Worm (Caenorhabditis elegans) whole organism, L1 larva: ENCODE data around the gene T11G6.3.

Source experiments
- F16B12.6 ChIP-seq: fragments of 150-350 bp; optimal IDR thresholded peaks from 2 replicates; lab custom pipeline; 2014; ENCODE audit warnings: missing biosample characterization, missing genetic modification characterization
- aha-1 ChIP-seq: fragments of 150-350 bp; optimal IDR thresholded peaks from 2 replicates; lab custom pipeline; 2014; ENCODE audit warnings: missing biosample characterization, missing genetic modification characterization
- alr-1 ChIP-seq: fragments of 200-800 bp; sonication (Bioruptor generic); optimal IDR thresholded peaks from 2 replicates; lab custom pipeline; 2018; ENCODE audit warnings: borderline replicate concordance, mild to moderate bottlenecking, missing genetic modification characterization, missing compliant biosample characterization
- aly-2 ChIP-seq: fragments of 150-350 bp; optimal IDR thresholded peaks from 2 replicates; lab custom pipeline; 2014; ENCODE audit warnings: missing biosample characterization, missing genetic modification characterization
- blmp-1 ChIP-seq: fragments of 150-350 bp; optimal IDR thresholded peaks from 2 replicates; lab custom pipeline; 2014; ENCODE audit warnings: missing biosample characterization, missing genetic modification characterization
- ceh-82 ChIP-seq, 3 experiments: fragments of 150-350 bp in 1 of 3; sonication (generic microtip) in 2 of 3; optimal IDR thresholded peaks; 2 replicates each; lab custom pipeline; 2014 to 2017; ENCODE audit warnings: missing biosample characterization in 3 of 3, missing genetic modification characterization in 3 of 3
- ceh-90 ChIP-seq: sonication (generic microtip); optimal IDR thresholded peaks from 2 replicates; lab custom pipeline; 2016; ENCODE audit warnings: missing genetic modification characterization, missing compliant biosample characterization
- dpl-1 ChIP-seq, 3 experiments: fragments of 150-350 bp in 2 of 3; sonication (generic microtip) in 1 of 3; optimal IDR thresholded peaks; 2 replicates each; lab custom pipeline; 2014 to 2017; ENCODE audit warnings: missing biosample characterization in 3 of 3, missing genetic modification characterization in 3 of 3, missing genetic modification reagents in 3 of 3
- dsc-1 ChIP-seq: sonication (generic microtip); optimal IDR thresholded peaks from 2 replicates; lab custom pipeline; 2016; ENCODE audit warnings: mild to moderate bottlenecking, missing genetic modification characterization, missing compliant biosample characterization
- efl-3 ChIP-seq: fragments of 200-800 bp; sonication (Bioruptor generic); optimal IDR thresholded peaks from 2 replicates; lab custom pipeline; 2018; ENCODE audit warnings: mild to moderate bottlenecking, missing genetic modification characterization, missing compliant biosample characterization
- egl-27 ChIP-seq, 2 experiments: fragments of 150-350 bp in 1 of 2; sonication (generic microtip); optimal IDR thresholded peaks; 3 replicates each; lab custom pipeline; 2017 to 2018; ENCODE audit warnings: missing biosample characterization in 2 of 2, missing genetic modification characterization in 2 of 2, missing genetic modification reagents in 2 of 2
- fkh-8 ChIP-seq: sonication (generic microtip); optimal IDR thresholded peaks from 2 replicates; lab custom pipeline; 2016; ENCODE audit warnings: mild to moderate bottlenecking, missing genetic modification characterization, missing compliant biosample characterization
- hlh-17 ChIP-seq: fragments of 200-800 bp; sonication (Bioruptor generic); optimal IDR thresholded peaks from 2 replicates; lab custom pipeline; 2018; ENCODE audit warnings: missing genetic modification characterization, mild to moderate bottlenecking, missing compliant biosample characterization, moderate library complexity, borderline replicate concordance
- hpl-2 ChIP-seq: fragments of 150-350 bp; optimal IDR thresholded peaks from 2 replicates; lab custom pipeline; 2014; ENCODE audit warnings: missing biosample characterization, missing genetic modification reagents, missing genetic modification characterization
- irx-1 ChIP-seq: sonication (generic microtip); optimal IDR thresholded peaks from 2 replicates; lab custom pipeline; 2016; ENCODE audit warnings: missing genetic modification characterization, missing compliant biosample characterization
- isw-1 ChIP-seq: fragments of 200-800 bp; sonication (Bioruptor generic); IDR thresholded peaks from 2 replicates; pipeline ENCODE4 v1.3.6; 2022; ENCODE audit warnings: missing genetic modification characterization, missing compliant biosample characterization
- lin-13 ChIP-seq: fragments of 150-350 bp; optimal IDR thresholded peaks from 2 replicates; lab custom pipeline; 2014; ENCODE audit warnings: missing biosample characterization, missing genetic modification reagents, missing genetic modification characterization
- lin-35 ChIP-seq, 2 experiments: fragments of 150-350 bp; optimal IDR thresholded peaks; 2 replicates each; lab custom pipeline; 2014; ENCODE audit warnings: missing biosample characterization in 2 of 2, missing genetic modification characterization in 2 of 2, missing genetic modification reagents in 2 of 2
- lin-39 ChIP-seq: fragments of 150-350 bp; optimal IDR thresholded peaks from 2 replicates; lab custom pipeline; 2014; ENCODE audit warnings: missing biosample characterization, missing genetic modification reagents, missing genetic modification characterization
- lir-3 ChIP-seq: sonication (generic microtip); optimal IDR thresholded peaks from 2 replicates; lab custom pipeline; 2016; ENCODE audit warnings: mild to moderate bottlenecking, missing genetic modification characterization, moderate library complexity, missing compliant biosample characterization; ENCODE audit not compliant: poor library complexity
- nhr-19 ChIP-seq: fragments of 200-800 bp; sonication (Bioruptor generic); conservative IDR thresholded peaks from 2 replicates; pipeline ENCODE4 v1.3.6; 2022; ENCODE audit warnings: missing genetic modification characterization, missing compliant biosample characterization
- nhr-20 ChIP-seq: sonication (generic microtip); optimal IDR thresholded peaks from 2 replicates; lab custom pipeline; 2016; ENCODE audit warnings: mild to moderate bottlenecking, missing genetic modification characterization, missing compliant biosample characterization
- nhr-76 ChIP-seq: sonication (generic microtip); optimal IDR thresholded peaks from 2 replicates; lab custom pipeline; 2017; ENCODE audit warnings: missing biosample characterization, missing genetic modification characterization
- nhr-77 ChIP-seq: fragments of 150-350 bp; optimal IDR thresholded peaks from 2 replicates; lab custom pipeline; 2014; ENCODE audit warnings: missing biosample characterization, missing genetic modification characterization
- nhr-85 ChIP-seq: sonication (generic microtip); peaks from one replicate; lab custom pipeline; 2016; ENCODE audit warnings: missing genetic modification characterization, inconsistent platforms, missing compliant biosample characterization
- nhr-90 ChIP-seq: sonication (generic microtip); optimal IDR thresholded peaks from 2 replicates; lab custom pipeline; 2016; ENCODE audit warnings: mild to moderate bottlenecking, missing genetic modification characterization, missing compliant biosample characterization; ENCODE audit not compliant: poor library complexity
- rnt-1 ChIP-seq: sonication (generic microtip); optimal IDR thresholded peaks from 2 replicates; lab custom pipeline; 2016; ENCODE audit warnings: mild to moderate bottlenecking, missing genetic modification characterization, moderate library complexity, missing compliant biosample characterization
- snpc-4 ChIP-seq: fragments of 150-350 bp; optimal IDR thresholded peaks from 2 replicates; lab custom pipeline; 2014; ENCODE audit warnings: missing biosample characterization, missing genetic modification characterization
- snu-23 ChIP-seq: sonication (generic microtip); optimal IDR thresholded peaks from 2 replicates; lab custom pipeline; 2016; ENCODE audit warnings: missing genetic modification characterization, missing compliant biosample characterization
- sox-4 ChIP-seq: sonication (generic microtip); optimal IDR thresholded peaks from 2 replicates; lab custom pipeline; 2016; ENCODE audit warnings: missing genetic modification characterization, missing compliant biosample characterization
- tlp-1 ChIP-seq: fragments of 150-350 bp; optimal IDR thresholded peaks from 2 replicates; lab custom pipeline; 2014; ENCODE audit warnings: missing biosample characterization, missing genetic modification characterization
- unc-130 ChIP-seq: fragments of 150-350 bp; optimal IDR thresholded peaks from 2 replicates; lab custom pipeline; 2017; ENCODE audit warnings: missing biosample characterization, missing genetic modification characterization, inconsistent platforms
- unc-62 ChIP-seq: fragments of 150-350 bp; optimal IDR thresholded peaks from 2 replicates; lab custom pipeline; 2014; ENCODE audit warnings: missing biosample characterization, missing genetic modification reagents, missing genetic modification characterization
- vab-15 ChIP-seq: sonication (generic microtip); optimal IDR thresholded peaks from 2 replicates; lab custom pipeline; 2017; ENCODE audit warnings: missing genotype, mild to moderate bottlenecking, missing genetic modification characterization, missing compliant biosample characterization
- ztf-11 ChIP-seq, 2 experiments: sonication (generic microtip); optimal IDR thresholded peaks; 2 replicates each; lab custom pipeline; 2016 to 2017; ENCODE audit warnings: missing genetic modification characterization in 2 of 2, missing biosample characterization in 1 of 2, missing compliant biosample characterization in 1 of 2
- ztf-4 ChIP-seq: fragments of 150-350 bp; optimal IDR thresholded peaks from 2 replicates; lab custom pipeline; 2014; ENCODE audit warnings: missing biosample characterization, missing genetic modification characterization

Gene T11G6.3

DNA sequence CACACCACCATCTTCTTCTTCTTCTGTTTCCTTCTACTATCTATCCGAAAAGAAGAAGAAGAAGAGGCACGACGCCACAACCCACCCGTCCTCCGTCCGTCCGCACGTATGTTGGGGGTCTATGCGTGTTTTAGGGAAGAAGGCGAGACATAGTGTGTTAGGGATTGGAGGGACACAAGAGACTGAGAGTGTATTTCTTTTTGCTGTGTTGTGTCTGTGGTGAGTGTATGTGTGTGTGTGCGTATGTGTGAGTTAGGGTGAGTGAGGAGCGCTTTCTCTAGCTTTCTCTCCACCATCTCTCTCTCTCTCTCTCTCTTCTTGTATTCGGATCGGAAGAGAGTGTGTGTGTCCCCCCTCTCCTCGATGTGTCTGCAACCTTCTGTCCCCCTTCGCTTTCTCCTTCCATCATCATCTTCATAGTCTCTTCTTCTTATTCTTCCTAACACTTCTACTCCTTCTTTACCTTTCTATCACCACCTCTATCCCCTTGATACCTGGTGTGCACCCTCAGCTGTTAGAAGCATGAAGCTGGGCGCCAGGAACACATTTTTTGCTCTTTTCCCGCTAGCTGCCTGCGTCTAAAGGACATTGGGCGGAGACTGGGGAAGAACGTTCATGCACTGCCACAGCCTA, 33.2 kb downstream of the T11G6.3 start (continued):
- TF ChIP-seq F16B12.6 (tag; lab: Kevin White, UChicago) (peak; percentile 25), aly-2 (tag; lab: Kevin White, UChicago) (peak; percentile 12), egl-27 (tag; optimal IDR thresholded peaks at IDR 0.05; lab: Kevin White, UChicago) (peak; percentile 24 to 53), efl-3 (GFP tag; lab: Kevin White, UChicago) (no peak), hlh-17 (GFP tag; lab: Kevin White, UChicago) (no peak), nhr-76 (no peak), aha-1 (peak; percentile 32), lin-39 (tag; lab: Kevin White, UChicago) (no peak), lir-3 (peak; percentile 68), ztf-4 (tag; lab: Kevin White, UChicago) (peak; percentile 83), dpl-1 (GFP tag; optimal IDR thresholded peaks at IDR 0.05; lab: Kevin White, UChicago) (peak; percentile 39 to 55 (median 44)), nhr-85 (tag; lab: Kevin White, UChicago) (peak; percentile 92), tlp-1 (no peak), nhr-19 (GFP tag; lab: Robert Waterston, UW) (peak; percentile 70), vab-15 (tag; lab: Kevin White, UChicago) (no peak), ztf-11 (tag; optimal IDR thresholded peaks at IDR 0.05; lab: Kevin White, UChicago) (peak in 1 of 2 experiments; percentile 32), nhr-77 (tag; lab: Kevin White, UChicago) (peak; percentile 88), nhr-20 (tag; lab: Kevin White, UChicago) (peak; percentile 89), hpl-2 (GFP tag; lab: Kevin White, UChicago) (no peak), isw-1 (GFP tag; lab: Robert Waterston, UW) (peak; percentile 39), unc-62 (GFP tag; lab: Kevin White, UChicago) (no peak), nhr-90 (peak; percentile 67), dsc-1 (tag; lab: Kevin White, UChicago) (peak; percentile 16), irx-1 (tag; lab: Kevin White, UChicago) (peak; percentile 64), sox-4 (tag; lab: Kevin White, UChicago) (no peak), snpc-4 (tag; lab: Kevin White, UChicago) (peak; percentile 52), lin-13 (GFP tag; lab: Kevin White, UChicago) (peak; percentile 83), ceh-82 (tag; optimal IDR thresholded peaks at IDR 0.05; lab: Kevin White, UChicago) (peak; percentile 58 to 83 (median 75)), fkh-8 (peak; percentile 86), ceh-90 (tag; lab: Kevin White, UChicago) (no peak), unc-130 (tag; lab: Kevin White, UChicago) (peak; percentile 79), rnt-1 (peak; percentile 78)
- TF ChIP-seq, all 84 proteins: peak for 50

DNA sequence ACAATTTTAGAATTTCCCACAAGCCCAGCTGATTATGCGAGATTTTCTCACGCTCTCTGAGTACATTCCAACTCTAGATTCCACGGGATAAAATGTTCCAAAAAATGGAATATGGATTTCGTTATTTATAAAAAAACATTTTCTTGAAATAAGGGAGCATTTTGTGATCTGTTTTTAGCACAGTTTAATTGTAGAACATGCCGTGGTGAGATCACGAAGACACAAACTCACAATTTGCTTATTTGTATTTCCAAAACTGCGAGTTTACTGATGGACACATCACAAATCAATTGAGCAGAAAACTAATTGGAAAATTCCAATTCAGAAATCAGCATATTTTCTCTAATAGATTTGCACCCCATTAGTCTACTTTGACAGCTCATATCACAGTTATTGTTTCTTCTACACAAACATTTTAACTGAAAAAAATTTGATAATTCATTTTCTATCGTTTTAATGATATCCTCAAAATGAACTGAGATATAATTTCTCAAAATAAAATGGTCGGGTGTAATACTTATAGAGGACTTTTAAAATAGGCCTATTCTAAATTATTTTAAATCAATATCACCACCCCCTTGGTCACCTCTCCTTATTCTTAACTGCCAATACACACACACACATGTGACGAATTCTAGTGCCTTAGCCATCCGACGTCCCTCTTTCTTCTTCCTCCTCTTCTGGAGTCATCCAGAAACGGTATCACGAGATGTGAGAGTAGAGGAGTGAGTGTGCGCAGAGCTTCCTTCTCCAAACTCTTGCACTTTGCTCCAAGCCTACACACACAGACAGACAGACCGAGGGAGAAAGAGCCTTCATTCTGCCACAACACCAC, 34.0 kb downstream of the T11G6.3 start:
- TF ChIP-seq ceh-82 (tag; optimal IDR thresholded peaks at IDR 0.05; lab: Kevin White, UChicago) (peak in 1 of 3 experiments; percentile 38), alr-1 (tag; lab: Kevin White, UChicago) (no peak)

DNA sequence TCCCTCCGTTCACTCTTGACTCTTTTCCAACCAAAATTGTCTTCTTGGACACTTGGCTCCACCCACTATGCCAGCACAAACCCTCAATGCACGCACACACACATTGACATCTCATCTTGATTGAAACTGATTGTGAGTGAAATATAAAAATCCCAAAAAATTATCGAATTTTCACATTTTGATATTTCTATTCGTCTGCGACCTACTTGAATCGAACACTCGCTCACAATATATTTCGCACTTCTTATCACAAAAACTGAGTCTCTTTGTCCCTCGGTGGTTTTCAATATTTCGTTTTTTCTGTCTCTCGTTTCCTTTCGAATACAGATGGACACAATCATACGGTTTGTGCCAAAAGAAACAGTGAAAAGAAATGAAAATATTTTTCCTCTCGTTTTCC, 34.9 kb downstream of the T11G6.3 start:
- TF ChIP-seq blmp-1 (tag; lab: Kevin White, UChicago) (peak; percentile 12), snu-23 (no peak), lin-35 (GFP tag; optimal IDR thresholded peaks at IDR 0.05; lab: Kevin White, UChicago) (peak in 1 of 2 experiments; percentile 24)
